Fruit fly (Drosophila melanogaster): ENCODE measurements around the gene CG4884.

The CG4884 gene

DNA sequence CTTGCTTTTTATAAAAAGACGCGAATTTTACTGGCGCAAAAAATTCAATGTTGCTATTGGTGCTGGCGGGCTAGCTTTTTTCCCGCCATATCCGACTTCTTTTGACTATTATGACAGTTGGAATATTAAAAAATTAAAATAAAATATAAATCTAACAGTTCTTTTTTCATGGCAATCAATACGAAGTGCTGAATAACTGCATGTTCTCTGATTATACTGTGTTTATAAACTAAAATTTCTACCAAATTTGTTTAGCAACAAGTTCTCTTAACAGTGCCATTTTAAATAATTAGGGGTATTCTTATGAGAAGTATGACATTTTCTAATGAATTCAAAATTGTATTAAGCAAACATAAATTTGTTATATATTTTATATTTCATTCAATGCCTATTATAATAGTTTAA is 39.7 kb downstream of the CG4884 start, which contains the start of gene Boh1 (continued):
- TF ChIP-seq Hmr (GFP tag; optimal IDR thresholded peaks at IDR 0.05) (peak; percentile 36), CG6254 (GFP tag; optimal IDR thresholded peaks at IDR 0.05) (no peak), CG3847 (GFP tag; IDR thresholded peaks at IDR 0.05) (no peak), MESR4 (GFP tag; optimal IDR thresholded peaks at IDR 0.05) (no peak), sqz (GFP tag; optimal IDR thresholded peaks at IDR 0.05) (peak; percentile 55), CG9932 (GFP tag; IDR thresholded peaks at IDR 0.05) (no peak), al (GFP tag; IDR thresholded peaks at IDR 0.05) (no peak), fd96Cb (tag; optimal IDR thresholded peaks at IDR 0.05) (no peak), Hr3 (GFP tag; optimal IDR thresholded peaks at IDR 0.05) (peak; percentile 12), trem (tag; optimal IDR thresholded peaks at IDR 0.05) (peak; percentile 65), CG10979 (tag; optimal IDR thresholded peaks at IDR 0.05) (peak; percentile 36), Oli (tag; optimal IDR thresholded peaks at IDR 0.05) (no peak), Adf1 (GFP tag; IDR thresholded peaks at IDR 0.05) (no peak), CG1647 (GFP tag; optimal IDR thresholded peaks at IDR 0.05) (no peak), lov (optimal IDR thresholded peaks at IDR 0.05) (no peak), lov (GFP tag; IDR thresholded peaks at IDR 0.05) (no peak), Nf-YB (GFP tag; optimal IDR thresholded peaks at IDR 0.05) (peak; percentile 15), TFAM (GFP tag; optimal IDR thresholded peaks at IDR 0.05) (no peak), so (GFP tag; IDR thresholded peaks at IDR 0.05) (no peak), CG4424 (GFP tag; optimal IDR thresholded peaks at IDR 0.05) (peak; percentile 43), CG11696 (GFP tag; IDR thresholded peaks at IDR 0.05) (no peak), ato (GFP tag; IDR thresholded peaks at IDR 0.05; ENCODE audit: partially characterized antibody) (no peak), pfk (GFP tag; optimal IDR thresholded peaks at IDR 0.05) (no peak), CG11093 (GFP tag; IDR thresholded peaks at IDR 0.05) (no peak), hth (optimal IDR thresholded peaks at IDR 0.05) (no peak), ind (GFP tag; optimal IDR thresholded peaks at IDR 0.05) (no peak), CG12391 (tag; optimal IDR thresholded peaks at IDR 0.05) (peak; percentile 61), Mad (GFP tag; optimal IDR thresholded peaks at IDR 0.05) (no peak), odd (GFP tag; optimal IDR thresholded peaks at IDR 0.05) (no peak), CG17912 (GFP tag; optimal IDR thresholded peaks at IDR 0.05) (no peak), D19B (GFP tag; optimal IDR thresholded peaks at IDR 0.05) (no peak), nau (GFP tag; optimal IDR thresholded peaks at IDR 0.05) (no peak), NfI (GFP tag; optimal IDR thresholded peaks at IDR 0.05) (peak; percentile 16), Side (GFP tag; optimal IDR thresholded peaks at IDR 0.05) (no peak), CG18262 (tag; optimal IDR thresholded peaks at IDR 0.05) (peak; percentile 47), bowl (GFP tag; IDR thresholded peaks at IDR 0.05) (no peak), sisA (GFP tag; IDR thresholded peaks at IDR 0.05) (no peak), CG10565 (GFP tag; optimal IDR thresholded peaks at IDR 0.05) (no peak), CG10366 (GFP tag; IDR thresholded peaks at IDR 0.05) (no peak), Lpt (GFP tag; optimal IDR thresholded peaks at IDR 0.05) (no peak), zen2 (GFP tag; IDR thresholded peaks at IDR 0.05; ENCODE audit: partially characterized antibody) (no peak), Jarid2 (GFP tag; optimal IDR thresholded peaks at IDR 0.05) (no peak), CG18599 (GFP tag; optimal IDR thresholded peaks at IDR 0.05) (no peak), ash1 (GFP tag; optimal IDR thresholded peaks at IDR 0.05) (no peak), da (GFP tag; optimal IDR thresholded peaks at IDR 0.05) (no peak), NC2α (GFP tag; optimal IDR thresholded peaks at IDR 0.05) (no peak), bsh (GFP tag; optimal IDR thresholded peaks at IDR 0.05) (no peak), vfl (GFP tag; optimal IDR thresholded peaks at IDR 0.05) (no peak), Xbp1 (GFP tag; optimal IDR thresholded peaks at IDR 0.05) (peak; percentile 10), maf-S (GFP tag; optimal IDR thresholded peaks at IDR 0.05) (no peak), CG7839 (tag; optimal IDR thresholded peaks at IDR 0.05) (peak; percentile 44), BEAF-32 (GFP tag; optimal IDR thresholded peaks at IDR 0.05) (peak; percentile 8)
